Fruit fly (Drosophila melanogaster) whole organism, prepupa: Measurements from ENCODE around the gene CG13894.

Experiments used
- Blimp-1 ChIP-seq: fragments of 200-800 bp; sonication (Bioruptor generic); optimal IDR thresholded peaks from 3 replicates; lab custom pipeline; 2017; ENCODE audit warnings: missing biosample characterization, missing genetic modification characterization, mild to moderate bottlenecking, moderate library complexity, missing genetic modification reagents
- CG10631 ChIP-seq: fragments of 200-800 bp; sonication (Bioruptor generic); optimal IDR thresholded peaks from 2 replicates; lab custom pipeline; 2016; ENCODE audit warnings: missing biosample characterization, missing genetic modification characterization
- CG10669 ChIP-seq: fragments of 200-800 bp; sonication (Bioruptor generic); optimal IDR thresholded peaks from 3 replicates; lab custom pipeline; 2018; ENCODE audit warnings: missing biosample characterization, mild to moderate bottlenecking, missing genetic modification characterization, moderate library complexity
- CG11762 ChIP-seq: fragments of 200-800 bp; sonication (Bioruptor generic); optimal IDR thresholded peaks from 3 replicates; lab custom pipeline; 2016; ENCODE audit warnings: missing biosample characterization, missing genetic modification characterization; ENCODE audit not compliant: insufficient read depth
- CG11902 ChIP-seq: fragments of 200-800 bp; sonication (Bioruptor generic); optimal IDR thresholded peaks from 3 replicates; lab custom pipeline; 2016; ENCODE audit warnings: missing biosample characterization, missing genetic modification characterization
- CG15336 ChIP-seq: fragments of 200-800 bp; sonication (Bioruptor generic); IDR thresholded peaks from 2 replicates; pipeline ENCODE4 v1.3.6; 2022; ENCODE audit warnings: missing biosample characterization, missing genetic modification characterization
- CG16779 ChIP-seq: fragments of 200-800 bp; sonication (Bioruptor generic); optimal IDR thresholded peaks from 3 replicates; lab custom pipeline; 2017; ENCODE audit warnings: missing biosample characterization, mild to moderate bottlenecking, missing genetic modification characterization
- CG3032 ChIP-seq: fragments of 200-800 bp; optimal IDR thresholded peaks from 2 replicates; lab custom pipeline; 2019; ENCODE audit warnings: missing biosample characterization, mild to moderate bottlenecking, missing genetic modification characterization, moderate library complexity
- CG31627 ChIP-seq: fragments of 200-800 bp; sonication (Bioruptor generic); optimal IDR thresholded peaks from 3 replicates; lab custom pipeline; 2016; ENCODE audit warnings: missing biosample characterization, missing genetic modification characterization
- CG32006 ChIP-seq: fragments of 200-800 bp; sonication (Bioruptor generic); optimal IDR thresholded peaks from 3 replicates; lab custom pipeline; 2017; ENCODE audit warnings: missing biosample characterization, mild to moderate bottlenecking, missing genetic modification characterization
- CG34406 ChIP-seq: fragments of 200-800 bp; sonication (Bioruptor generic); optimal IDR thresholded peaks from 3 replicates; lab custom pipeline; 2016; ENCODE audit warnings: missing biosample characterization, missing genetic modification characterization
- CG3919 ChIP-seq: fragments of 200-800 bp; sonication (Bioruptor generic); optimal IDR thresholded peaks from 3 replicates; lab custom pipeline; 2016; ENCODE audit warnings: missing biosample characterization, missing genetic modification characterization
- CG4318 ChIP-seq: fragments of 200-800 bp; sonication (Bioruptor generic); optimal IDR thresholded peaks from 3 replicates; lab custom pipeline; 2017; ENCODE audit warnings: missing biosample characterization, mild to moderate bottlenecking, missing genetic modification characterization
- CG6276 ChIP-seq: fragments of 200-800 bp; sonication (Bioruptor generic); optimal IDR thresholded peaks from 2 replicates; lab custom pipeline; 2017; ENCODE audit warnings: missing biosample characterization, mild to moderate bottlenecking, missing genetic modification characterization
- CG6792 ChIP-seq: fragments of 200-800 bp; sonication (Bioruptor generic); optimal IDR thresholded peaks from 3 replicates; lab custom pipeline; 2016; ENCODE audit warnings: missing biosample characterization, missing genetic modification characterization
- CG6808 ChIP-seq: fragments of 200-800 bp; sonication (Bioruptor generic); optimal IDR thresholded peaks from 3 replicates; lab custom pipeline; 2017; ENCODE audit warnings: missing biosample characterization, missing genetic modification characterization, mild to moderate bottlenecking, moderate library complexity, missing genetic modification reagents
- CG6854 ChIP-seq: fragments of 200-800 bp; sonication (Bioruptor generic); optimal IDR thresholded peaks from 2 replicates; lab custom pipeline; 2017; ENCODE audit warnings: missing biosample characterization, mild to moderate bottlenecking, missing genetic modification characterization
- CG7368 ChIP-seq: fragments of 200-800 bp; sonication (Bioruptor generic); optimal IDR thresholded peaks from 3 replicates; lab custom pipeline; 2016; ENCODE audit warnings: missing biosample characterization, missing genetic modification characterization
- CG8119 ChIP-seq: fragments of 200-800 bp; sonication (Bioruptor generic); IDR thresholded peaks from 3 replicates; pipeline ENCODE4 v1.3.6; 2022; ENCODE audit warnings: missing biosample characterization, missing genetic modification characterization
- CG8319 ChIP-seq: fragments of 200-800 bp; sonication (Bioruptor generic); optimal IDR thresholded peaks from 3 replicates; lab custom pipeline; 2016; ENCODE audit warnings: missing biosample characterization, missing genetic modification characterization
- CG8632 ChIP-seq: fragments of 200-800 bp; sonication (Bioruptor generic); optimal IDR thresholded peaks from 3 replicates; lab custom pipeline; 2016; ENCODE audit warnings: missing biosample characterization, missing genetic modification characterization
- CG9139 ChIP-seq: fragments of 200-800 bp; sonication (Bioruptor generic); optimal IDR thresholded peaks from 3 replicates; lab custom pipeline; 2017; ENCODE audit warnings: missing biosample characterization, mild to moderate bottlenecking, missing genetic modification characterization
- Eip75B ChIP-seq: fragments of 200-800 bp; sonication (Bioruptor generic); optimal IDR thresholded peaks from 3 replicates; lab custom pipeline; 2016; ENCODE audit warnings: missing biosample characterization, missing genetic modification characterization
- Eip78C ChIP-seq: fragments of 200-800 bp; sonication (Bioruptor generic); peaks from one replicate; lab custom pipeline; 2016; ENCODE audit warnings: missing biosample characterization, missing genetic modification characterization
- Eip93F ChIP-seq: fragments of 200-800 bp; sonication (Bioruptor generic); optimal IDR thresholded peaks from 2 replicates; lab custom pipeline; 2016; ENCODE audit warnings: missing biosample characterization, mild to moderate bottlenecking, missing genetic modification characterization
- Ets21C ChIP-seq: fragments of 200-800 bp; sonication (Bioruptor generic); optimal IDR thresholded peaks from 3 replicates; lab custom pipeline; 2016; ENCODE audit warnings: missing biosample characterization, missing genetic modification characterization
- Ets96B ChIP-seq: fragments of 200-800 bp; optimal IDR thresholded peaks from 2 replicates; lab custom pipeline; 2019; ENCODE audit warnings: missing biosample characterization, mild to moderate bottlenecking, missing genetic modification characterization, moderate library complexity
- Gug ChIP-seq: fragments of 200-800 bp; sonication (Bioruptor generic); IDR thresholded peaks from 2 replicates; pipeline ENCODE4 v1.3.6; 2022; ENCODE audit warnings: missing biosample characterization, missing genetic modification characterization
- Hr38 ChIP-seq: sonication (Bioruptor generic); optimal IDR thresholded peaks from 2 replicates; lab custom pipeline; 2016; ENCODE audit warnings: missing biosample characterization, missing genetic modification characterization
- Hr39 ChIP-seq: fragments of 200-800 bp; sonication (Bioruptor generic); optimal IDR thresholded peaks from 2 replicates; lab custom pipeline; 2016; ENCODE audit warnings: missing biosample characterization, missing genetic modification characterization
- Hr4 ChIP-seq: fragments of 200-800 bp; sonication (Bioruptor generic); optimal IDR thresholded peaks from 3 replicates; lab custom pipeline; 2016; ENCODE audit warnings: missing biosample characterization, missing genetic modification characterization
- Met ChIP-seq: fragments of 200-800 bp; sonication (Bioruptor generic); optimal IDR thresholded peaks from 3 replicates; lab custom pipeline; 2016; ENCODE audit warnings: missing biosample characterization, missing genetic modification characterization
- OdsH ChIP-seq: fragments of 200-800 bp; sonication (Bioruptor generic); optimal IDR thresholded peaks from 3 replicates; lab custom pipeline; 2016; ENCODE audit warnings: missing biosample characterization, missing genetic modification characterization
- Smox ChIP-seq: fragments of 200-800 bp; sonication (Bioruptor generic); optimal IDR thresholded peaks from 3 replicates; lab custom pipeline; 2016; ENCODE audit warnings: missing biosample characterization, missing genetic modification characterization
- Sox102F ChIP-seq: fragments of 200-800 bp; sonication (Bioruptor generic); optimal IDR thresholded peaks from 2 replicates; lab custom pipeline; 2016; ENCODE audit warnings: missing biosample characterization, mild to moderate bottlenecking, missing genetic modification characterization
- Sox14 ChIP-seq: fragments of 200-800 bp; sonication (Bioruptor generic); optimal IDR thresholded peaks from 3 replicates; lab custom pipeline; 2016; ENCODE audit warnings: missing biosample characterization, missing genetic modification characterization
- Sox15 ChIP-seq: fragments of 200-800 bp; sonication (Bioruptor generic); optimal IDR thresholded peaks from 3 replicates; lab custom pipeline; 2016; ENCODE audit warnings: missing biosample characterization, missing genetic modification characterization
- acj6 ChIP-seq: fragments of 200-800 bp; sonication (Bioruptor generic); optimal IDR thresholded peaks from 3 replicates; lab custom pipeline; 2016; ENCODE audit warnings: missing biosample characterization, missing genetic modification characterization
- cyc ChIP-seq: fragments of 200-800 bp; sonication (Bioruptor generic); optimal IDR thresholded peaks from 3 replicates; lab custom pipeline; 2016; ENCODE audit warnings: missing biosample characterization, missing genetic modification characterization
- dac ChIP-seq: fragments of 200-800 bp; sonication (Bioruptor generic); optimal IDR thresholded peaks from 2 replicates; lab custom pipeline; 2017; ENCODE audit warnings: missing biosample characterization, mild to moderate bottlenecking, missing genetic modification characterization
- dsx ChIP-seq: fragments of 200-800 bp; optimal IDR thresholded peaks from 3 replicates; lab custom pipeline; 2019; ENCODE audit warnings: missing biosample characterization, mild to moderate bottlenecking, missing genetic modification characterization, moderate library complexity; ENCODE audit not compliant: poor library complexity, severe bottlenecking
- eg ChIP-seq: fragments of 200-800 bp; sonication (Bioruptor generic); IDR thresholded peaks from 3 replicates; pipeline ENCODE4 v1.3.6; 2022; ENCODE audit warnings: missing biosample characterization, missing genetic modification characterization
- esn ChIP-seq: fragments of 200-800 bp; sonication (Bioruptor generic); optimal IDR thresholded peaks from 2 replicates; lab custom pipeline; 2016; ENCODE audit warnings: missing biosample characterization, mild to moderate bottlenecking, missing genetic modification characterization, moderate library complexity
- fd59A ChIP-seq: fragments of 200-800 bp; sonication (Bioruptor generic); optimal IDR thresholded peaks from 2 replicates; lab custom pipeline; 2017; ENCODE audit warnings: missing biosample characterization, mild to moderate bottlenecking, missing genetic modification characterization, missing genetic modification reagents
- fd85E ChIP-seq: fragments of 200-800 bp; sonication (Bioruptor generic); optimal IDR thresholded peaks from 3 replicates; lab custom pipeline; 2016; ENCODE audit warnings: missing biosample characterization, missing genetic modification characterization
- fkh ChIP-seq: fragments of 200-800 bp; sonication (Bioruptor generic); optimal IDR thresholded peaks from 3 replicates; lab custom pipeline; 2017; ENCODE audit warnings: missing biosample characterization, mild to moderate bottlenecking, missing genetic modification characterization, moderate library complexity
- lz ChIP-seq: fragments of 200-800 bp; sonication (Bioruptor generic); optimal IDR thresholded peaks from 3 replicates; lab custom pipeline; 2016; ENCODE audit warnings: missing biosample characterization, missing genetic modification characterization
- net ChIP-seq: fragments of 200-800 bp; sonication (Bioruptor generic); optimal IDR thresholded peaks from 3 replicates; lab custom pipeline; 2016; ENCODE audit warnings: missing biosample characterization, missing genetic modification characterization
- salr ChIP-seq, 2 experiments: fragments of 200-800 bp; sonication (Bioruptor generic); optimal IDR thresholded peaks; 3 replicates each; lab custom pipeline; 2016 to 2018; ENCODE audit warnings: missing biosample characterization in 2 of 2, missing genetic modification characterization in 2 of 2, mild to moderate bottlenecking in 1 of 2
- spab ChIP-seq: fragments of 200-800 bp; sonication (Bioruptor generic); optimal IDR thresholded peaks from 2 replicates; lab custom pipeline; 2017; ENCODE audit warnings: missing biosample characterization, mild to moderate bottlenecking, missing genetic modification characterization, missing genetic modification reagents
- ss ChIP-seq, 2 experiments: fragments of 200-800 bp; sonication (Bioruptor generic); optimal IDR thresholded peaks; 2 replicates in 1 of 2; 3 replicates in 1 of 2; lab custom pipeline; 2017 to 2018; ENCODE audit warnings: mild to moderate bottlenecking in 2 of 2, missing biosample characterization in 2 of 2, missing genetic modification characterization in 2 of 2, moderate library complexity in 1 of 2
- svp ChIP-seq: fragments of 200-800 bp; sonication (Bioruptor generic); peaks from one replicate; lab custom pipeline; 2016; ENCODE audit warnings: missing biosample characterization, missing genetic modification characterization
- topi ChIP-seq: fragments of 200-800 bp; sonication (Bioruptor generic); optimal IDR thresholded peaks from 3 replicates; lab custom pipeline; 2016; ENCODE audit warnings: missing biosample characterization, missing genetic modification characterization

Gene CG13894

DNA sequence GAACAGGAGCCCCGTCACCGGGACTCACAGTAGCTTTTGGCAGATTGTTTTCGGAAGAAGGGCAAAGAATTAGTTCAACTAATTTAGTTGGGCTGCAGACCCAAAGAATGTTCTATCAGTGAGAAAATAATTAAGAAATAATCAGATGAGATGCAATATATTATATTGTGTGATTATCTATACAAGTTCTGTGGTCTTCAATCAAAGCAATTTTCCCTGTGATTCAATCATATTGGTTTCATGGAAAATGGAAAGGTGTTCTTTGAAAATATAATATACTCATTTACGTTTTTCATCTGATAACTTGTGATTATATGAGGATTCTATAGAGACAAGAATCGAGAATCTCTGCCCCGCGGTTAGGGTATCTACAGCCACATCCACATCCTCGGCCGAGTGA, 29.6 kb upstream of the CG13894 start:
- no peak for TF ChIP-seq spab (GFP tag; lab: Kevin White, UChicago)
- no peak for TF ChIP-seq CG15336 (GFP tag; lab: Robert Waterston, UW)
- no peak for TF ChIP-seq Hr38 (GFP tag; lab: Kevin White, UChicago)
- TF ChIP-seq lz (GFP tag; lab: Kevin White, UChicago) = peak; percentile 37
- TF ChIP-seq CG34406 (GFP tag; lab: Kevin White, UChicago) = no peak
- no peak for TF ChIP-seq CG3919 (GFP tag; lab: Kevin White, UChicago)
- peak; percentile 42 for TF ChIP-seq Hr39 (GFP tag; lab: Kevin White, UChicago)
- TF ChIP-seq acj6 (GFP tag; lab: Kevin White, UChicago) = no peak
- TF ChIP-seq CG6792 (GFP tag; lab: Kevin White, UChicago) = no peak
- no peak for TF ChIP-seq CG6808 (GFP tag; lab: Kevin White, UChicago)
- TF ChIP-seq CG9139 (GFP tag; lab: Kevin White, UChicago) = no peak
- TF ChIP-seq dsx (GFP tag; lab: Kevin White, UChicago) = no peak
- TF ChIP-seq Ets96B (tag; lab: Kevin White, UChicago) = no peak
- no peak for TF ChIP-seq CG3032
- TF ChIP-seq CG8632 = no peak
- TF ChIP-seq cyc (GFP tag; lab: Kevin White, UChicago) = peak; percentile 15
- no peak for TF ChIP-seq OdsH (GFP tag; lab: Kevin White, UChicago)
- TF ChIP-seq Eip93F (GFP tag; lab: Kevin White, UChicago) = no peak
- no peak for TF ChIP-seq CG10631 (GFP tag; lab: Kevin White, UChicago)
- no peak for TF ChIP-seq CG11762
- no peak for TF ChIP-seq CG8319 (GFP tag; lab: Kevin White, UChicago)
- TF ChIP-seq fkh (GFP tag; lab: Kevin White, UChicago) = no peak
- TF ChIP-seq CG32006 (GFP tag; lab: Kevin White, UChicago) = no peak
- TF ChIP-seq Ets21C = peak; percentile 30
- peak; percentile 54 for TF ChIP-seq esn (GFP tag; lab: Kevin White, UChicago)
- peak; percentile 2 for TF ChIP-seq Blimp-1 (GFP tag; lab: Kevin White, UChicago)
- TF ChIP-seq Sox14 (GFP tag; lab: Kevin White, UChicago) = peak; percentile 27
- TF ChIP-seq CG16779 (tag; lab: Kevin White, UChicago) = no peak
- no peak for TF ChIP-seq fd59A
- TF ChIP-seq Sox15 = no peak
- peak; percentile 50 for TF ChIP-seq CG31627 (GFP tag; lab: Kevin White, UChicago)
- no peak for TF ChIP-seq CG11902
- no peak for TF ChIP-seq salr (GFP tag; optimal IDR thresholded peaks at IDR 0.05; lab: Kevin White, UChicago)
- no peak for TF ChIP-seq Hr4
- TF ChIP-seq topi (GFP tag; lab: Kevin White, UChicago) = peak; percentile 48
- no peak for TF ChIP-seq CG7368 (GFP tag; lab: Kevin White, UChicago)
- TF ChIP-seq eg (GFP tag; lab: Robert Waterston, UW) = no peak
- no peak for TF ChIP-seq ss (GFP tag; optimal IDR thresholded peaks at IDR 0.05; lab: Kevin White, UChicago)
- peak; percentile 60 for TF ChIP-seq Met (GFP tag; lab: Kevin White, UChicago)
- TF ChIP-seq CG6276 (GFP tag; lab: Kevin White, UChicago) = no peak
- no peak for TF ChIP-seq CG10669
- TF ChIP-seq dac (GFP tag; lab: Kevin White, UChicago) = no peak
- no peak for TF ChIP-seq net (GFP tag; lab: Kevin White, UChicago)
- no peak for TF ChIP-seq CG4318 (GFP tag; lab: Kevin White, UChicago)
- no peak for TF ChIP-seq CG8119 (GFP tag; lab: Robert Waterston, UW)
- TF ChIP-seq Eip75B (GFP tag; lab: Kevin White, UChicago) = no peak
- peak; percentile 57 for TF ChIP-seq Eip78C (GFP tag; lab: Kevin White, UChicago)
- peak; percentile 84 for TF ChIP-seq svp
- TF ChIP-seq Sox102F (GFP tag; lab: Kevin White, UChicago) = peak; percentile 9
- TF ChIP-seq Gug = no peak
- no peak for TF ChIP-seq fd85E
- TF ChIP-seq Smox = peak; percentile 56
- no peak for TF ChIP-seq CG6854 (GFP tag; lab: Kevin White, UChicago)
- TF ChIP-seq, all 60 proteins: peak for 14
